Fruit fly (Drosophila melanogaster): ENCODE results near the gene Whamy.

Gene Whamy

dm6 chr3R:9800644-9801330 is 26.6 kb upstream of the Whamy start, which contains the start of the genes CG9467 and CG8526 (continued):
- TF ChIP-seq fd3F (GFP tag; optimal IDR thresholded peaks at IDR 0.05): peak; percentile 58
- TF ChIP-seq ken (GFP tag; IDR thresholded peaks at IDR 0.05): peak; percentile 35; the same call in 1 of the 3 replicates
- no peak for TF ChIP-seq CG1529 (GFP tag; optimal IDR thresholded peaks at IDR 0.05)
- no peak for TF ChIP-seq CG9609 (GFP tag; optimal IDR thresholded peaks at IDR 0.05)
- peak; percentile 50 for TF ChIP-seq CG10654 (GFP tag; optimal IDR thresholded peaks at IDR 0.05)
- peak; percentile 30 for TF ChIP-seq HLH54F (GFP tag; optimal IDR thresholded peaks at IDR 0.05)
- TF ChIP-seq CG13123 (GFP tag; optimal IDR thresholded peaks at IDR 0.05): no peak
- 0 out of 2 replicates have a peak, but pooled peaks have one; percentile 8 for TF ChIP-seq Ada2b (GFP tag; IDR thresholded peaks at IDR 0.05)
- peak; percentile 89 for TF ChIP-seq knrl (GFP tag; IDR thresholded peaks at IDR 0.05; ENCODE audit: partially characterized antibody)
- peak; percentile 39; the same call in 1 of the 2 replicates for TF ChIP-seq CG6689 (GFP tag; IDR thresholded peaks at IDR 0.05)
- TF ChIP-seq lov (optimal IDR thresholded peaks at IDR 0.05): no peak
- TF ChIP-seq lov (GFP tag; IDR thresholded peaks at IDR 0.05): no peak
- peak; percentile 90 for TF ChIP-seq CG14710 (tag; optimal IDR thresholded peaks at IDR 0.05)
- TF ChIP-seq kah (GFP tag; optimal IDR thresholded peaks at IDR 0.05): no peak
- TF ChIP-seq ara (GFP tag; IDR thresholded peaks at IDR 0.05): 0 out of 2 replicates have a peak, but pooled peaks have one; percentile 35
- no peak for TF ChIP-seq ac (GFP tag; optimal IDR thresholded peaks at IDR 0.05)
- no peak for TF ChIP-seq fd102C (GFP tag; optimal IDR thresholded peaks at IDR 0.05)
- TF ChIP-seq pros (GFP tag; optimal IDR thresholded peaks at IDR 0.05): no peak
- TF ChIP-seq jigr1 (GFP tag; IDR thresholded peaks at IDR 0.05): peak; percentile 57; the same call in 2 of the 3 replicates
- TF ChIP-seq zen (tag; optimal IDR thresholded peaks at IDR 0.05): peak; percentile 38
- TF ChIP-seq tx (GFP tag; optimal IDR thresholded peaks at IDR 0.05): peak; percentile 10
- peak; percentile 13 for TF ChIP-seq tup (GFP tag; optimal IDR thresholded peaks at IDR 0.05)
- TF ChIP-seq Asciz (GFP tag; optimal IDR thresholded peaks at IDR 0.05): no peak
- no peak for TF ChIP-seq CG1792 (GFP tag; optimal IDR thresholded peaks at IDR 0.05)
- TF ChIP-seq tna (GFP tag; IDR thresholded peaks at IDR 0.05; ENCODE audit: partially characterized antibody): no peak; the same call in 1 of the 2 replicates
- peak in 1 of 2 experiments; percentile 15 for TF ChIP-seq crp (GFP tag; optimal IDR thresholded peaks at IDR 0.05)
- no peak for TF ChIP-seq CG14965 (GFP tag; optimal IDR thresholded peaks at IDR 0.05; ENCODE audit: borderline replicate concordance)
- peak; percentile 35; the same call in 1 of the 3 replicates for TF ChIP-seq ci (GFP tag; IDR thresholded peaks at IDR 0.05)
- TF ChIP-seq stwl (tag; optimal IDR thresholded peaks at IDR 0.05): peak; percentile 66
- TF ChIP-seq NK7.1 (GFP tag; optimal IDR thresholded peaks at IDR 0.05): no peak
- peak; percentile 55; the same call in 2 of the 3 replicates for TF ChIP-seq zfh1 (GFP tag; IDR thresholded peaks at IDR 0.05)
- TF ChIP-seq CG7357 (GFP tag; IDR thresholded peaks at IDR 0.05): peak; percentile 50; the same call in 1 of the 3 replicates
- peak; percentile 87 for TF ChIP-seq CG17361 (GFP tag; IDR thresholded peaks at IDR 0.05)
- TF ChIP-seq CG15269 (tag; optimal IDR thresholded peaks at IDR 0.05): no peak
- TF ChIP-seq pho (GFP tag; optimal IDR thresholded peaks at IDR 0.05): peak; percentile 11
- TF ChIP-seq CG17612 (GFP tag; IDR thresholded peaks at IDR 0.05): no peak
- TF ChIP-seq Ets97D (GFP tag; optimal IDR thresholded peaks at IDR 0.05): peak; percentile 43
- TF ChIP-seq gcm (GFP tag; optimal IDR thresholded peaks at IDR 0.05): no peak
- TF ChIP-seq CG12659 (GFP tag; optimal IDR thresholded peaks at IDR 0.05): peak; percentile 75
- no peak for TF ChIP-seq CG4360 (GFP tag; IDR thresholded peaks at IDR 0.05)
- no peak for TF ChIP-seq Ravus (GFP tag; IDR thresholded peaks at IDR 0.05)
- peak; percentile 71 for TF ChIP-seq HLH4C (GFP tag; IDR thresholded peaks at IDR 0.05; ENCODE audit: partially characterized antibody)
- peak; percentile 35 for TF ChIP-seq Six4 (GFP tag; optimal IDR thresholded peaks at IDR 0.05)
- TF ChIP-seq yki (optimal IDR thresholded peaks at IDR 0.05): no peak
- no peak for TF ChIP-seq CG7839 (tag; optimal IDR thresholded peaks at IDR 0.05)
- no peak for TF ChIP-seq h (optimal IDR thresholded peaks at IDR 0.05)
- TF ChIP-seq CG10462 (GFP tag; optimal IDR thresholded peaks at IDR 0.05): peak; percentile 84
- TF ChIP-seq CG17802 (tag; optimal IDR thresholded peaks at IDR 0.05): no peak
- peak; percentile 54 for TF ChIP-seq CG15073 (GFP tag; optimal IDR thresholded peaks at IDR 0.05)
- no peak for TF ChIP-seq CG10321 (GFP tag; IDR thresholded peaks at IDR 0.05)

All from whole organism, embryonic.